Worm (Caenorhabditis elegans): ENCODE measurements around the gene Y38C1AA.6.

- TF ChIP-seq ztf-11 (tag; optimal IDR thresholded peaks at IDR 0.05) (no peak), M03D4.4 (tag; optimal IDR thresholded peaks at IDR 0.05) (no peak), unc-62 (GFP tag; optimal IDR thresholded peaks at IDR 0.05) (no peak), lin-13 (tag; optimal IDR thresholded peaks at IDR 0.05) (no peak), unc-39 (tag; optimal IDR thresholded peaks at IDR 0.05) (no peak), nhr-237 (tag; optimal IDR thresholded peaks at IDR 0.05) (no peak), elt-3 (tag; optimal IDR thresholded peaks at IDR 0.05) (no peak), ces-1 (GFP tag; optimal IDR thresholded peaks at IDR 0.05) (no peak), unc-120 (tag; optimal IDR thresholded peaks at IDR 0.05; ENCODE audit: poor library complexity, severe bottlenecking) (no peak), sptf-1 (tag; optimal IDR thresholded peaks at IDR 0.05) (no peak), pha-4 (tag; optimal IDR thresholded peaks at IDR 0.05) (no peak), cnd-1 (tag; optimal IDR thresholded peaks at IDR 0.05) (no peak), nhr-28 (tag; optimal IDR thresholded peaks at IDR 0.05) (no peak), nhr-12 (tag; optimal IDR thresholded peaks at IDR 0.05) (no peak)
Observed at ce11 chrIV:207885-208284, 45.3 kb downstream of the Y38C1AA.6 start, which contains the start of gene Y38C1AA.1.
